Fruit fly (Drosophila melanogaster) whole organism, prepupa: ENCODE data around the gene CG13841.
A peak's percentile ranks its signal among the peaks of the same experiment; 100 is the strongest.

ENCODE experiments used
- CG10631 ChIP-seq: fragments of 200-800 bp; sonication (Bioruptor generic); optimal IDR thresholded peaks from 2 replicates; lab custom pipeline; 2016; ENCODE audit warnings: missing biosample characterization, missing genetic modification characterization
- CG10669 ChIP-seq: fragments of 200-800 bp; sonication (Bioruptor generic); optimal IDR thresholded peaks from 3 replicates; lab custom pipeline; 2018; ENCODE audit warnings: missing biosample characterization, mild to moderate bottlenecking, missing genetic modification characterization, moderate library complexity
- CG11762 ChIP-seq: fragments of 200-800 bp; sonication (Bioruptor generic); optimal IDR thresholded peaks from 3 replicates; lab custom pipeline; 2016; ENCODE audit warnings: missing biosample characterization, missing genetic modification characterization; ENCODE audit not compliant: insufficient read depth
- CG11902 ChIP-seq: fragments of 200-800 bp; sonication (Bioruptor generic); optimal IDR thresholded peaks from 3 replicates; lab custom pipeline; 2016; ENCODE audit warnings: missing biosample characterization, missing genetic modification characterization
- CG15336 ChIP-seq: fragments of 200-800 bp; sonication (Bioruptor generic); IDR thresholded peaks from 2 replicates; pipeline ENCODE4 v1.3.6; 2022; ENCODE audit warnings: missing biosample characterization, missing genetic modification characterization
- CG16779 ChIP-seq: fragments of 200-800 bp; sonication (Bioruptor generic); optimal IDR thresholded peaks from 3 replicates; lab custom pipeline; 2017; ENCODE audit warnings: missing biosample characterization, mild to moderate bottlenecking, missing genetic modification characterization
- CG3032 ChIP-seq: fragments of 200-800 bp; optimal IDR thresholded peaks from 2 replicates; lab custom pipeline; 2019; ENCODE audit warnings: missing biosample characterization, mild to moderate bottlenecking, missing genetic modification characterization, moderate library complexity
- CG32006 ChIP-seq: fragments of 200-800 bp; sonication (Bioruptor generic); optimal IDR thresholded peaks from 3 replicates; lab custom pipeline; 2017; ENCODE audit warnings: missing biosample characterization, mild to moderate bottlenecking, missing genetic modification characterization
- CG3919 ChIP-seq: fragments of 200-800 bp; sonication (Bioruptor generic); optimal IDR thresholded peaks from 3 replicates; lab custom pipeline; 2016; ENCODE audit warnings: missing biosample characterization, missing genetic modification characterization
- CG6163 ChIP-seq: fragments of 200-800 bp; sonication (Bioruptor generic); IDR thresholded peaks from 3 replicates; pipeline ENCODE4 v1.3.6; 2022; ENCODE audit warnings: missing biosample characterization, missing genetic modification characterization
- CG6276 ChIP-seq: fragments of 200-800 bp; sonication (Bioruptor generic); optimal IDR thresholded peaks from 2 replicates; lab custom pipeline; 2017; ENCODE audit warnings: missing biosample characterization, mild to moderate bottlenecking, missing genetic modification characterization
- CG6854 ChIP-seq: fragments of 200-800 bp; sonication (Bioruptor generic); optimal IDR thresholded peaks from 2 replicates; lab custom pipeline; 2017; ENCODE audit warnings: missing biosample characterization, mild to moderate bottlenecking, missing genetic modification characterization
- CG8119 ChIP-seq: fragments of 200-800 bp; sonication (Bioruptor generic); IDR thresholded peaks from 3 replicates; pipeline ENCODE4 v1.3.6; 2022; ENCODE audit warnings: missing biosample characterization, missing genetic modification characterization
- CG8632 ChIP-seq: fragments of 200-800 bp; sonication (Bioruptor generic); optimal IDR thresholded peaks from 3 replicates; lab custom pipeline; 2016; ENCODE audit warnings: missing biosample characterization, missing genetic modification characterization
- CG9139 ChIP-seq: fragments of 200-800 bp; sonication (Bioruptor generic); optimal IDR thresholded peaks from 3 replicates; lab custom pipeline; 2017; ENCODE audit warnings: missing biosample characterization, mild to moderate bottlenecking, missing genetic modification characterization
- Eip78C ChIP-seq: fragments of 200-800 bp; sonication (Bioruptor generic); peaks from one replicate; lab custom pipeline; 2016; ENCODE audit warnings: missing biosample characterization, missing genetic modification characterization
- Eip93F ChIP-seq: fragments of 200-800 bp; sonication (Bioruptor generic); optimal IDR thresholded peaks from 2 replicates; lab custom pipeline; 2016; ENCODE audit warnings: missing biosample characterization, mild to moderate bottlenecking, missing genetic modification characterization
- Ets21C ChIP-seq: fragments of 200-800 bp; sonication (Bioruptor generic); optimal IDR thresholded peaks from 3 replicates; lab custom pipeline; 2016; ENCODE audit warnings: missing biosample characterization, missing genetic modification characterization
- Ets96B ChIP-seq: fragments of 200-800 bp; optimal IDR thresholded peaks from 2 replicates; lab custom pipeline; 2019; ENCODE audit warnings: missing biosample characterization, mild to moderate bottlenecking, missing genetic modification characterization, moderate library complexity
- Hr38 ChIP-seq: sonication (Bioruptor generic); optimal IDR thresholded peaks from 2 replicates; lab custom pipeline; 2016; ENCODE audit warnings: missing biosample characterization, missing genetic modification characterization
- Hr39 ChIP-seq: fragments of 200-800 bp; sonication (Bioruptor generic); optimal IDR thresholded peaks from 2 replicates; lab custom pipeline; 2016; ENCODE audit warnings: missing biosample characterization, missing genetic modification characterization
- Met ChIP-seq: fragments of 200-800 bp; sonication (Bioruptor generic); optimal IDR thresholded peaks from 3 replicates; lab custom pipeline; 2016; ENCODE audit warnings: missing biosample characterization, missing genetic modification characterization
- OdsH ChIP-seq: fragments of 200-800 bp; sonication (Bioruptor generic); optimal IDR thresholded peaks from 3 replicates; lab custom pipeline; 2016; ENCODE audit warnings: missing biosample characterization, missing genetic modification characterization
- Smox ChIP-seq: fragments of 200-800 bp; sonication (Bioruptor generic); optimal IDR thresholded peaks from 3 replicates; lab custom pipeline; 2016; ENCODE audit warnings: missing biosample characterization, missing genetic modification characterization
- Sox102F ChIP-seq: fragments of 200-800 bp; sonication (Bioruptor generic); optimal IDR thresholded peaks from 2 replicates; lab custom pipeline; 2016; ENCODE audit warnings: missing biosample characterization, mild to moderate bottlenecking, missing genetic modification characterization
- cyc ChIP-seq: fragments of 200-800 bp; sonication (Bioruptor generic); optimal IDR thresholded peaks from 3 replicates; lab custom pipeline; 2016; ENCODE audit warnings: missing biosample characterization, missing genetic modification characterization
- dac ChIP-seq: fragments of 200-800 bp; sonication (Bioruptor generic); optimal IDR thresholded peaks from 2 replicates; lab custom pipeline; 2017; ENCODE audit warnings: missing biosample characterization, mild to moderate bottlenecking, missing genetic modification characterization
- dsx ChIP-seq: fragments of 200-800 bp; optimal IDR thresholded peaks from 3 replicates; lab custom pipeline; 2019; ENCODE audit warnings: missing biosample characterization, mild to moderate bottlenecking, missing genetic modification characterization, moderate library complexity; ENCODE audit not compliant: poor library complexity, severe bottlenecking
- eg ChIP-seq: fragments of 200-800 bp; sonication (Bioruptor generic); IDR thresholded peaks from 3 replicates; pipeline ENCODE4 v1.3.6; 2022; ENCODE audit warnings: missing biosample characterization, missing genetic modification characterization
- esn ChIP-seq: fragments of 200-800 bp; sonication (Bioruptor generic); optimal IDR thresholded peaks from 2 replicates; lab custom pipeline; 2016; ENCODE audit warnings: missing biosample characterization, mild to moderate bottlenecking, missing genetic modification characterization, moderate library complexity
- fd59A ChIP-seq: fragments of 200-800 bp; sonication (Bioruptor generic); optimal IDR thresholded peaks from 2 replicates; lab custom pipeline; 2017; ENCODE audit warnings: missing biosample characterization, mild to moderate bottlenecking, missing genetic modification characterization, missing genetic modification reagents
- fd85E ChIP-seq: fragments of 200-800 bp; sonication (Bioruptor generic); optimal IDR thresholded peaks from 3 replicates; lab custom pipeline; 2016; ENCODE audit warnings: missing biosample characterization, missing genetic modification characterization
- net ChIP-seq: fragments of 200-800 bp; sonication (Bioruptor generic); optimal IDR thresholded peaks from 3 replicates; lab custom pipeline; 2016; ENCODE audit warnings: missing biosample characterization, missing genetic modification characterization
- pdm3 ChIP-seq: fragments of 200-800 bp; sonication (Bioruptor generic); optimal IDR thresholded peaks from 3 replicates; lab custom pipeline; 2016; ENCODE audit warnings: missing biosample characterization, missing genetic modification characterization
- ss ChIP-seq, 2 experiments: fragments of 200-800 bp; sonication (Bioruptor generic); optimal IDR thresholded peaks; 2 replicates in 1 of 2; 3 replicates in 1 of 2; lab custom pipeline; 2017 to 2018; ENCODE audit warnings: mild to moderate bottlenecking in 2 of 2, missing biosample characterization in 2 of 2, missing genetic modification characterization in 2 of 2, moderate library complexity in 1 of 2
- svp ChIP-seq: fragments of 200-800 bp; sonication (Bioruptor generic); peaks from one replicate; lab custom pipeline; 2016; ENCODE audit warnings: missing biosample characterization, missing genetic modification characterization
- topi ChIP-seq: fragments of 200-800 bp; sonication (Bioruptor generic); optimal IDR thresholded peaks from 3 replicates; lab custom pipeline; 2016; ENCODE audit warnings: missing biosample characterization, missing genetic modification characterization

The CG13841 gene

DNA sequence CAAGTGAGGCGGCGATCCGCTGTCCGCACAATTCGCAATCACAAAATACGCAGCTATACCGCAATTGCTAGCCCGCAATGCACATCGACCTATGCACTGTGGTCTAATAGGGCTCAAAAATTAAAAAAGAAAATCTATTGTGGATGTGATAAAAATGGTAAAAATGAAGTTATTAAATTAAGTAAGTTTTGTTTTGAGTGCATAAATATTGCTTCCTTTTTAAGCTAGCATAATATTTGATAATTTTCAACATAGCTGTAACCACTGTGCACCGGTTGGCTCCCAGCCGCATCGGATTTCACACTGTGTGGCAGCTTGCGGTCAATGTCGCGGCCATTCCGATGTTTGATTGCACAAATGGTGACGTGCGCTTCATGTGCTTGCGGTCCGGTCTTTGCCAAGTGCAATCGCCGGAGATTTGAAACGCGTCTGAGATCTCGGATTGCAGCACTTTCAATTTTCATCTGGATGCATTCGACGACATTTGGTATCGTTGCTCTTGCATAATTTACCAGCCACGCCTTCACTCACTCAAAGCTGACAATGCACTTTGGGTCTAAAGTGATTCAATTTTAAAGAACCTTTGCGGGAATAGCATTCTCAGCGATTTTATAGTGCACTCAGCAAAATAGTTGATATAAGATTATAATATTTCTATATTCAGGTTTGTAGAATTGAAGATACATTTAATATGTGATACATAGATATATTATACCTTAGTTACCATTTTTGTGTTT lies 49.1 kb upstream of the CG13841 start (continued):
- TF ChIP-seq Hr39: peak; percentile 10
- TF ChIP-seq OdsH (GFP tag; lab: Kevin White, UChicago): peak; percentile 40
- peak; percentile 37 for TF ChIP-seq CG8632 (GFP tag; lab: Kevin White, UChicago)
- no peak for TF ChIP-seq CG3032
- TF ChIP-seq cyc: peak; percentile 28
- no peak for TF ChIP-seq CG11762 (GFP tag; lab: Kevin White, UChicago)
- TF ChIP-seq CG10631: peak; percentile 42
- peak; percentile 24 for TF ChIP-seq CG6276 (GFP tag; lab: Kevin White, UChicago)
- TF ChIP-seq ss (GFP tag; optimal IDR thresholded peaks at IDR 0.05; lab: Kevin White, UChicago): peak in 1 of 2 experiments; percentile 8
- no peak for TF ChIP-seq dsx (GFP tag; lab: Kevin White, UChicago)
- TF ChIP-seq CG16779 (tag; lab: Kevin White, UChicago): no peak
- no peak for TF ChIP-seq Sox102F (GFP tag; lab: Kevin White, UChicago)
- no peak for TF ChIP-seq CG9139 (GFP tag; lab: Kevin White, UChicago)
- TF ChIP-seq Eip93F (GFP tag; lab: Kevin White, UChicago): no peak
- TF ChIP-seq fd59A: peak; percentile 2

DNA sequence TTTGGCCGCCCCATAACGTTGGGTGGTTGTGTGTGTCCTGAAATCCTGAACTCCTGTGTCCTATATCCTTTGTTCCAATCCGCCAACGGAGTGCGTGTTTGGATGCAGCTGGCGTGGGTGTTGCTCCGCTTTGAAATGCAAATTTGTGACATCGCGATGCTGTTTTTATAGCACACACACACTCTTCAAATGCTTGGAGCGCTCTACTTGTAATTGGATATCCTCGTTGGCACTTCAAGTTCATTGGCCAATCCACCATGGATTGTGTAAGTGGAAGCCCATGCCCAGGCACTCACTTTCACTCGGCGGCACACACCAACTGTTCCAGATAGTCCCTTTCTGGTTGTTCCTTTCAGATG lies 48.6 kb upstream of the CG13841 start, which contains the start of gene CG13840:
Gene CG13840, minus strand, starts transcription at position 101 of the 359 bp plus-strand sequence.
- TF ChIP-seq CG11762 (GFP tag; lab: Kevin White, UChicago) (no peak), CG8119 (GFP tag; lab: Robert Waterston, UW) (no peak), eg (GFP tag; lab: Robert Waterston, UW) (no peak), svp (no peak), net (GFP tag; lab: Kevin White, UChicago) (no peak), CG16779 (tag; lab: Kevin White, UChicago) (no peak), Ets96B (no peak), CG3032 (no peak), CG15336 (GFP tag; lab: Robert Waterston, UW) (no peak), Met (GFP tag; lab: Kevin White, UChicago) (no peak), esn (GFP tag; lab: Kevin White, UChicago) (no peak), OdsH (GFP tag; lab: Kevin White, UChicago) (no peak), Hr38 (GFP tag; lab: Kevin White, UChicago) (no peak), CG6854 (no peak)

dm6 chr3R:22810277-22810676 lies 42.8 kb upstream of the CG13841 start:
- no peak for TF ChIP-seq CG11762 (GFP tag; lab: Kevin White, UChicago)
- no peak for TF ChIP-seq dac (GFP tag; lab: Kevin White, UChicago)
- TF ChIP-seq Met (GFP tag; lab: Kevin White, UChicago): no peak
- TF ChIP-seq topi (GFP tag; lab: Kevin White, UChicago): no peak

- TF ChIP-seq pdm3 (GFP tag; lab: Kevin White, UChicago): no peak
- peak; percentile 2 for TF ChIP-seq CG10631
- peak; percentile 6 for TF ChIP-seq CG3919 (GFP tag; lab: Kevin White, UChicago)
- peak; percentile 45; the same call in 1 of the 3 replicates for TF ChIP-seq CG6163
- peak; percentile 63 for TF ChIP-seq svp
- TF ChIP-seq CG11902: no peak
- TF ChIP-seq fd85E: no peak
- peak; percentile 0 for TF ChIP-seq CG10669 (GFP tag; lab: Kevin White, UChicago)
- TF ChIP-seq Eip78C (GFP tag; lab: Kevin White, UChicago): peak; percentile 61
- no peak for TF ChIP-seq Smox
- TF ChIP-seq Ets21C (GFP tag; lab: Kevin White, UChicago): no peak
- peak; percentile 21 for TF ChIP-seq Ets96B
- no peak for TF ChIP-seq CG15336 (GFP tag; lab: Robert Waterston, UW)
- TF ChIP-seq CG32006 (GFP tag; lab: Kevin White, UChicago): peak; percentile 20
Observed at dm6 chr3R:22807132-22807531, 39.6 kb upstream of the CG13841 start.
